Fruit fly (Drosophila melanogaster): Measurements from ENCODE around the gene yem.
A peak's percentile ranks its signal among the peaks of the same experiment; 100 is the strongest.

Gene yem

DNA sequence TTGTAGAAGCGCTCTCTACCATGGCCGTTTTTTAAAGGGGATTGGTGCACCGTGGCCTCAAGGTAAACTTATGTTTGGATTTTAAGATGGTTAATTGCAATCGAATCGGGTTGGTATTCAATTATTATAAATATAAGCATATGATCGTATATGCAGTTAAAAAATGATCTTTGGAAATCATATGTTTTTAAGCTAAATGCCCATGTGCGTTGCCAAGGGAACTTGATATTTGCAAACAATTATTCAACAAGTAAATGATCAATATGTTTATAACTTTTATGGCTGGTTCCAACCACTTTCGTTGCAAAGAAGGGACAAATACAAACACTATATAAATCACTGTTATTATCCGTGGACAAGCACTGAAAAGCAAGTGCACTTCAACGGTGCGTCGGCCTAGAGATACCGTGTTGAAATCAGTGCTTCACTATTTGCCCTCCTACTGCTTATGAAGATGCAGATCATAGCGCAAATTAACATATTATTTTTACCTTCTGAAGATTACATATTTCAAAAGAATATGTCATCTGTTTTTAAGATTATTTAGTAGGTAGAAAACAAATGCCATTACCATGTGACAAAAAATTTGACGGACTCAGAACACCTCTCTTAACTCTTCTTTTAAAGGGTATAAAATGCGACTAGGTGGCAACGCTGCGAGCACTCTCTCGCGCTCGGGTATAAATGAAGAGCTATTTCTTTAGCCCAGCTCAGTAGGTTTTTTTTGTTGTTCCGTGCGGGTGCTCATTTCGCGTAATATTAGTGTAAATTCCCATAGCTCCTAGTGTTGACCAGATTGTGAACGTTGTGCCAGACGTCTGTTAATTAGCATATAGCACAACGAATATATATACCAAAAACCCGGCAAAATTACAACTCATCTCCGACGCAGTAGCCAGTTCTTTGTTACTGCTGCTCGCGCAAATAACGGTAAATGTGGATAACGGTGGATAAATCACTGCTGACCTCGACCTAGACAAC is 35.0 kb upstream of the yem start, which contains the start of gene rdog (continued):
- peak; percentile 17; the same call in 1 of the 3 replicates for TF ChIP-seq B-H1 (GFP tag; IDR thresholded peaks at IDR 0.05)
- TF ChIP-seq Camta (GFP tag; optimal IDR thresholded peaks at IDR 0.05), result peak; percentile 87
- TF ChIP-seq klu (GFP tag; IDR thresholded peaks at IDR 0.05), result peak; percentile 68; the same call in 1 of the 2 replicates
- peak; percentile 32; the same call in 3 of the 4 replicates for TF ChIP-seq Gug (GFP tag; IDR thresholded peaks at IDR 0.05)
- peak; percentile 55 for TF ChIP-seq CG14441 (GFP tag; IDR thresholded peaks at IDR 0.05)
- TF ChIP-seq CG10147 (GFP tag; optimal IDR thresholded peaks at IDR 0.05), result peak; percentile 80
- TF ChIP-seq Neu2 (GFP tag; optimal IDR thresholded peaks at IDR 0.05; ENCODE audit: borderline replicate concordance), result peak; percentile 2
- TF ChIP-seq CG6175 (GFP tag; IDR thresholded peaks at IDR 0.05), result 0 out of 3 replicates have a peak, but pooled peaks have one; percentile 34
- TF ChIP-seq pnt (GFP tag; optimal IDR thresholded peaks at IDR 0.05), result peak; percentile 66
- no peak for TF ChIP-seq ase (GFP tag; IDR thresholded peaks at IDR 0.05)
- no peak for TF ChIP-seq CG31365 (tag; optimal IDR thresholded peaks at IDR 0.05)
- TF ChIP-seq CG15011 (GFP tag; optimal IDR thresholded peaks at IDR 0.05), result peak; percentile 75
- peak; percentile 61 for TF ChIP-seq CG4282 (GFP tag; optimal IDR thresholded peaks at IDR 0.05)
- TF ChIP-seq CG12942 (GFP tag; optimal IDR thresholded peaks at IDR 0.05), result peak; percentile 80
- peak; percentile 35 to 77 for TF ChIP-seq bsh (GFP tag; optimal IDR thresholded peaks at IDR 0.05)
- no peak for TF ChIP-seq unc-4 (GFP tag; IDR thresholded peaks at IDR 0.05; ENCODE audit: partially characterized antibody)
- 0 out of 3 replicates have a peak, but pooled peaks have one; percentile 17 for TF ChIP-seq H15 (GFP tag; IDR thresholded peaks at IDR 0.05)
- no peak for TF ChIP-seq CG4730 (GFP tag; IDR thresholded peaks at IDR 0.05)
- no peak for TF ChIP-seq CG14965 (GFP tag; optimal IDR thresholded peaks at IDR 0.05; ENCODE audit: borderline replicate concordance)
- TF ChIP-seq CG1603 (tag; optimal IDR thresholded peaks at IDR 0.05), result peak; percentile 77
- TF ChIP-seq CG18476 (GFP tag; optimal IDR thresholded peaks at IDR 0.05), result peak; percentile 85
- TF ChIP-seq Oli (tag; optimal IDR thresholded peaks at IDR 0.05), result peak; percentile 83
- TF ChIP-seq CG8359 (GFP tag; optimal IDR thresholded peaks at IDR 0.05; ENCODE audit: borderline replicate concordance), result peak; percentile 28
- peak; percentile 24 for TF ChIP-seq ems (GFP tag; optimal IDR thresholded peaks at IDR 0.05)
- peak; percentile 81 for TF ChIP-seq CG15269 (tag; optimal IDR thresholded peaks at IDR 0.05)
- TF ChIP-seq CG8765 (GFP tag; IDR thresholded peaks at IDR 0.05), result peak; percentile 51; the same call in 1 of the 2 replicates
- peak; percentile 54 for TF ChIP-seq CG2202 (tag; optimal IDR thresholded peaks at IDR 0.05)
- TF ChIP-seq CG43689 (GFP tag; IDR thresholded peaks at IDR 0.05), result no peak
- TF ChIP-seq CG12744 (GFP tag; optimal IDR thresholded peaks at IDR 0.05), result peak; percentile 74
- TF ChIP-seq seq (GFP tag; IDR thresholded peaks at IDR 0.05), result peak; percentile 45
- no peak for TF ChIP-seq h (optimal IDR thresholded peaks at IDR 0.05)
- TF ChIP-seq mirr (GFP tag; optimal IDR thresholded peaks at IDR 0.05), result peak; percentile 57
- peak; percentile 73 for TF ChIP-seq CG8388 (GFP tag; optimal IDR thresholded peaks at IDR 0.05)
- TF ChIP-seq fru (optimal IDR thresholded peaks at IDR 0.05), result no peak
- TF ChIP-seq chm (GFP tag; IDR thresholded peaks at IDR 0.05), result 0 out of 2 replicates have a peak, but pooled peaks have one; percentile 36
- TF ChIP-seq sima (GFP tag; optimal IDR thresholded peaks at IDR 0.05), result no peak
- TF ChIP-seq CG10267 (tag; optimal IDR thresholded peaks at IDR 0.05), result peak; percentile 78
- TF ChIP-seq CG4424 (GFP tag; optimal IDR thresholded peaks at IDR 0.05), result peak; percentile 88
- peak; percentile 53 for TF ChIP-seq cwo (GFP tag; optimal IDR thresholded peaks at IDR 0.05)
- TF ChIP-seq CG2199 (GFP tag; IDR thresholded peaks at IDR 0.05), result 0 out of 3 replicates have a peak, but pooled peaks have one; percentile 39
- TF ChIP-seq jigr1 (GFP tag; IDR thresholded peaks at IDR 0.05), result no peak
- no peak for TF ChIP-seq mld (GFP tag; IDR thresholded peaks at IDR 0.05; ENCODE audit: partially characterized antibody)
- TF ChIP-seq usp (GFP tag; optimal IDR thresholded peaks at IDR 0.05), result no peak
- peak; percentile 27; the same call in 1 of the 2 replicates for TF ChIP-seq rib (GFP tag; IDR thresholded peaks at IDR 0.05)
- peak; percentile 82 for TF ChIP-seq Kr (GFP tag; optimal IDR thresholded peaks at IDR 0.05)
- TF ChIP-seq pzg (GFP tag; optimal IDR thresholded peaks at IDR 0.05), result peak; percentile 20
- TF ChIP-seq insv (GFP tag; optimal IDR thresholded peaks at IDR 0.05), result peak; percentile 33 to 40

All from whole organism, embryonic.